Fruit fly (Drosophila melanogaster) whole organism, embryonic: ENCODE data around the gene BG642167.

Experiments
- Aef1 ChIP-seq: fragments of 200-800 bp; sonication (Bioruptor generic); IDR thresholded peaks from 3 replicates; pipeline ENCODE4 v1.3.6; 2022; ENCODE audit warnings: missing biosample characterization, missing genetic modification characterization
- CG11085 ChIP-seq: fragments of 200-800 bp; sonication (Bioruptor generic); IDR thresholded peaks from 2 replicates; pipeline ENCODE4 v1.3.6; 2022; ENCODE audit warnings: missing biosample characterization, missing genetic modification characterization
- CG11696 ChIP-seq: fragments of 200-800 bp; sonication (Bioruptor generic); IDR thresholded peaks from 2 replicates; pipeline ENCODE4 v1.3.6; 2022; ENCODE audit warnings: missing biosample characterization, missing genetic modification characterization
- CG14860 ChIP-seq: fragments of 200-800 bp; sonication (Bioruptor generic); IDR thresholded peaks from 3 replicates; pipeline ENCODE4 v1.3.6; 2022; ENCODE audit warnings: missing biosample characterization, missing genetic modification characterization; ENCODE audit not compliant: partially characterized antibody
- CG14965 ChIP-seq: fragments of 200-800 bp; sonication (Bioruptor generic); optimal IDR thresholded peaks from 2 replicates; lab custom pipeline; 2016; ENCODE audit warnings: missing biosample characterization, missing genetic modification characterization, borderline replicate concordance
- CG17912 ChIP-seq: fragments of 200-800 bp; sonication (Bioruptor generic); optimal IDR thresholded peaks from 2 replicates; lab custom pipeline; 2018; ENCODE audit warnings: missing biosample characterization, mild to moderate bottlenecking, missing genetic modification characterization
- CG18011 ChIP-seq: fragments of 200-800 bp; sonication (Bioruptor generic); optimal IDR thresholded peaks from 2 replicates; lab custom pipeline; 2017; ENCODE audit warnings: missing biosample characterization, missing genetic modification characterization, mild to moderate bottlenecking, moderate library complexity, missing genotype
- CG3163 ChIP-seq: fragments of 200-800 bp; sonication (Bioruptor generic); optimal IDR thresholded peaks from 3 replicates; lab custom pipeline; 2016; ENCODE audit warnings: missing biosample characterization, missing genetic modification characterization
- CG32532 ChIP-seq: fragments of 200-800 bp; sonication (Bioruptor generic); IDR thresholded peaks from 2 replicates; pipeline ENCODE4 v1.3.6; 2022; ENCODE audit warnings: missing biosample characterization, missing genetic modification characterization
- CG5180 ChIP-seq: fragments of 200-800 bp; sonication (Bioruptor generic); optimal IDR thresholded peaks from 3 replicates; lab custom pipeline; 2017; ENCODE audit warnings: missing biosample characterization, missing genetic modification characterization, mild to moderate bottlenecking, moderate library complexity, missing genetic modification reagents
- CG6175 ChIP-seq: fragments of 200-800 bp; sonication (Bioruptor generic); IDR thresholded peaks from 3 replicates; pipeline ENCODE4 v1.3.6; 2022; ENCODE audit warnings: missing biosample characterization, missing genetic modification characterization
- CG8359 ChIP-seq: fragments of 200-800 bp; sonication (Bioruptor generic); optimal IDR thresholded peaks from 2 replicates; lab custom pipeline; 2017; ENCODE audit warnings: missing biosample characterization, mild to moderate bottlenecking, missing genetic modification characterization, borderline replicate concordance
- CG8478 ChIP-seq: fragments of >200 bp; optimal IDR thresholded peaks from 2 replicates; lab custom pipeline; 2018
- CG9437 ChIP-seq: fragments of 200-800 bp; sonication (Bioruptor generic); optimal IDR thresholded peaks from 2 replicates; lab custom pipeline; 2018; ENCODE audit warnings: missing biosample characterization, mild to moderate bottlenecking, missing genetic modification characterization
- Deaf1 ChIP-seq: fragments of 200-800 bp; optimal IDR thresholded peaks from 3 replicates; lab custom pipeline; 2019; ENCODE audit warnings: missing biosample characterization, mild to moderate bottlenecking, missing genetic modification characterization, moderate library complexity
- Drgx ChIP-seq: fragments of 200-800 bp; sonication (Bioruptor generic); IDR thresholded peaks from 2 replicates; pipeline ENCODE4 v1.3.6; 2022; ENCODE audit warnings: missing biosample characterization, missing genetic modification characterization
- Ets65A ChIP-seq: fragments of 200-800 bp; sonication (Bioruptor generic); peaks from one replicate; lab custom pipeline; 2016; ENCODE audit warnings: missing biosample characterization, missing genetic modification characterization
- Gsc ChIP-seq: fragments of 200-800 bp; sonication (Bioruptor generic); IDR thresholded peaks from 2 replicates; pipeline ENCODE4 v1.3.6; 2022; ENCODE audit warnings: missing biosample characterization, missing genetic modification characterization
- Hsf ChIP-seq: fragments of 200-800 bp; sonication (Bioruptor generic); optimal IDR thresholded peaks from 3 replicates; lab custom pipeline; 2016; ENCODE audit warnings: missing biosample characterization, missing genetic modification characterization
- Mes4 ChIP-seq: fragments of 200-800 bp; sonication (Bioruptor generic); optimal IDR thresholded peaks from 2 replicates; lab custom pipeline; 2016; ENCODE audit warnings: missing biosample characterization, missing genetic modification characterization
- Six4 ChIP-seq: fragments of 200-800 bp; sonication (Bioruptor generic); optimal IDR thresholded peaks from 2 replicates; lab custom pipeline; 2016; ENCODE audit warnings: missing biosample characterization, missing genetic modification characterization
- Trl ChIP-seq, 3 experiments: fragments of >200 bp in 2 of 3; fragments of 200-800 bp in 1 of 3; sonication (Bioruptor generic) in 1 of 3; optimal IDR thresholded peaks; 2 replicates in 1 of 3; 3 replicates in 2 of 3; lab custom pipeline; 2016 to 2017; ENCODE audit warnings: missing biosample characterization in 1 of 3, missing genetic modification characterization in 1 of 3
- Vsx1 ChIP-seq: fragments of 200-800 bp; sonication (Bioruptor generic); optimal IDR thresholded peaks from 2 replicates; lab custom pipeline; 2017; ENCODE audit warnings: missing biosample characterization, mild to moderate bottlenecking, missing genetic modification characterization, missing genetic modification reagents
- YL-1 ChIP-seq: fragments of 200-800 bp; sonication (Bioruptor generic); optimal IDR thresholded peaks from 3 replicates; lab custom pipeline; 2017; ENCODE audit warnings: missing biosample characterization, mild to moderate bottlenecking, missing genetic modification characterization
- bab2 ChIP-seq: fragments of 200-800 bp; sonication (Bioruptor generic); optimal IDR thresholded peaks from 2 replicates; lab custom pipeline; 2016; ENCODE audit warnings: missing biosample characterization, missing genetic modification characterization
- btn ChIP-seq: fragments of 200-800 bp; sonication (Bioruptor generic); optimal IDR thresholded peaks from 2 replicates; lab custom pipeline; 2016; ENCODE audit warnings: missing biosample characterization, missing genetic modification characterization
- cas ChIP-seq: fragments of 200-800 bp; sonication (Bioruptor generic); IDR thresholded peaks from 2 replicates; pipeline ENCODE4 v1.3.6; 2022; ENCODE audit warnings: missing biosample characterization, missing genetic modification characterization
- chinmo ChIP-seq: fragments of 200-800 bp; sonication (Bioruptor generic); IDR thresholded peaks from 4 replicates; pipeline ENCODE4 v1.3.6; 2022; ENCODE audit warnings: missing biosample characterization, missing genetic modification characterization; ENCODE audit not compliant: partially characterized antibody
- crc ChIP-seq: fragments of 200-800 bp; sonication (Bioruptor generic); optimal IDR thresholded peaks from 2 replicates; lab custom pipeline; 2016; ENCODE audit warnings: missing biosample characterization, missing genetic modification characterization
- disco-r ChIP-seq: fragments of 200-800 bp; sonication (Bioruptor generic); optimal IDR thresholded peaks from 2 replicates; lab custom pipeline; 2016; ENCODE audit warnings: missing biosample characterization, missing genetic modification characterization
- fru ChIP-seq: fragments of >200 bp; optimal IDR thresholded peaks from 2 replicates; lab custom pipeline; 2017
- knrl ChIP-seq: fragments of 200-800 bp; sonication (Bioruptor generic); IDR thresholded peaks from 3 replicates; pipeline ENCODE4 v1.3.6; 2022; ENCODE audit warnings: missing biosample characterization, missing genetic modification characterization; ENCODE audit not compliant: partially characterized antibody
- lab ChIP-seq: fragments of 200-800 bp; sonication (Bioruptor generic); optimal IDR thresholded peaks from 3 replicates; lab custom pipeline; 2017; ENCODE audit warnings: missing biosample characterization, missing genetic modification characterization, mild to moderate bottlenecking, moderate library complexity, missing genetic modification reagents
- lbe ChIP-seq: fragments of 200-800 bp; sonication (Bioruptor generic); optimal IDR thresholded peaks from 2 replicates; lab custom pipeline; 2016; ENCODE audit warnings: missing biosample characterization, mild to moderate bottlenecking, missing genetic modification characterization
- mam ChIP-seq: fragments of 200-800 bp; sonication (Bioruptor generic); optimal IDR thresholded peaks from 3 replicates; lab custom pipeline; 2016; ENCODE audit warnings: missing biosample characterization, missing genetic modification characterization
- nom ChIP-seq: fragments of 200-800 bp; sonication (Bioruptor generic); optimal IDR thresholded peaks from 2 replicates; lab custom pipeline; 2017; ENCODE audit warnings: missing biosample characterization, missing genetic modification characterization, mild to moderate bottlenecking, moderate library complexity, missing genetic modification reagents
- onecut ChIP-seq: fragments of 200-800 bp; sonication (Bioruptor generic); IDR thresholded peaks from 2 replicates; pipeline ENCODE4 v1.3.6; 2022; ENCODE audit warnings: missing biosample characterization, missing genetic modification characterization
- org-1 ChIP-seq: fragments of 200-800 bp; sonication (Bioruptor generic); optimal IDR thresholded peaks from 2 replicates; lab custom pipeline; 2017; ENCODE audit warnings: missing biosample characterization, missing genetic modification characterization
- pita ChIP-seq: fragments of 200-800 bp; sonication (Bioruptor generic); optimal IDR thresholded peaks from 2 replicates; lab custom pipeline; 2017; ENCODE audit warnings: missing biosample characterization, mild to moderate bottlenecking, missing genetic modification characterization
- psq ChIP-seq: fragments of 200-800 bp; sonication (Bioruptor generic); optimal IDR thresholded peaks from 2 replicates; lab custom pipeline; 2017; ENCODE audit warnings: missing biosample characterization, missing genetic modification characterization
- slbo ChIP-seq: fragments of 200-800 bp; sonication (Bioruptor generic); IDR thresholded peaks from 2 replicates; pipeline ENCODE4 v1.3.6; 2022; ENCODE audit warnings: missing biosample characterization, missing genetic modification characterization
- trh ChIP-seq: fragments of 200-800 bp; sonication (Bioruptor generic); optimal IDR thresholded peaks from 2 replicates; lab custom pipeline; 2016; ENCODE audit warnings: missing biosample characterization, missing genetic modification characterization
- vfl ChIP-seq: fragments of 200-800 bp; sonication (Bioruptor generic); optimal IDR thresholded peaks from 2 replicates; lab custom pipeline; 2016; ENCODE audit warnings: missing biosample characterization, missing genetic modification characterization
- vvl ChIP-seq: fragments of 200-800 bp; sonication (Bioruptor generic); IDR thresholded peaks from 2 replicates; pipeline ENCODE4 v1.3.6; 2022; ENCODE audit warnings: missing biosample characterization, missing genetic modification characterization
- zen2 ChIP-seq: fragments of 200-800 bp; sonication (Bioruptor generic); IDR thresholded peaks from 3 replicates; pipeline ENCODE4 v1.3.6; 2022; ENCODE audit warnings: missing biosample characterization, missing genetic modification characterization; ENCODE audit not compliant: partially characterized antibody
- zfh1 ChIP-seq: fragments of 200-800 bp; sonication (Bioruptor generic); IDR thresholded peaks from 3 replicates; pipeline ENCODE4 v1.3.6; 2022; ENCODE audit warnings: missing biosample characterization, missing genetic modification characterization

BG642167 gene

dm6 chr3R:25806145-25806544, at the start of gene BG642167:
TSS of gene BG642167 (plus strand) at chr3R:25806445.
- no peak for TF ChIP-seq vfl (GFP tag; lab: Kevin White, UChicago)
- no peak for TF ChIP-seq onecut (GFP tag; lab: Robert Waterston, UW)
- TF ChIP-seq CG14860 (GFP tag; lab: Robert Waterston, UW), result no peak
- TF ChIP-seq crc (GFP tag; lab: Kevin White, UChicago), result no peak
- TF ChIP-seq CG9437 (GFP tag; lab: Kevin White, UChicago), result no peak
- no peak for TF ChIP-seq Aef1 (GFP tag; lab: Robert Waterston, UW)
- no peak for TF ChIP-seq Six4
- no peak for TF ChIP-seq vvl (GFP tag; lab: Robert Waterston, UW)
- TF ChIP-seq lab (GFP tag; lab: Kevin White, UChicago), result no peak
- TF ChIP-seq CG6175, result no peak
- TF ChIP-seq nom, result no peak
- no peak for TF ChIP-seq zen2
- TF ChIP-seq Gsc (GFP tag; lab: Robert Waterston, UW), result no peak
- no peak for TF ChIP-seq trh
- TF ChIP-seq psq (GFP tag; lab: Kevin White, UChicago), result no peak
- TF ChIP-seq mam (GFP tag; lab: Kevin White, UChicago), result no peak
- TF ChIP-seq CG14965 (GFP tag; lab: Kevin White, UChicago), result no peak
- no peak for TF ChIP-seq btn (GFP tag; lab: Kevin White, UChicago)
- TF ChIP-seq org-1, result no peak
- no peak for TF ChIP-seq YL-1 (GFP tag; lab: Kevin White, UChicago)

DNA sequence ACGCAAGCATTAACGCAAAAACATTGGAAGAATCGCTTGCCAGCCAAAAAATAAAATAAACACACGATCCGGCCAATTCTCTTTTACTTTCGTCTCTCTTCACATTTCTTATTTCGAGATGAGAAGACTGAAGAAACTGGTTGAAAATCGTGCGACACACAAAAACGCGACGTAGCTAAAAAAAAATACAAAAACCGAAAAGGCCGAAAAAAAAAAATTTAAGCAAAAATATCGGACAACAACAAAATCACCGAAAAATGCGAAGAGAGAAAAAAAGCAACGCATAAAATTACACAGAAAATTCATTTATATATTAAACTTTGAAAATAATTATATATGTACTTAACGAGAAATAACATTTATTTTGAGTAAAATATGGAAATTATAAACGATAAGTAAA, 46.8 kb upstream of the BG642167 start:
- TF ChIP-seq CG3163 (peak; percentile 53), pita (GFP tag; lab: Kevin White, UChicago) (no peak)

dm6 chr3R:25760190-25760589, 46.1 kb upstream of the BG642167 start:
- TF ChIP-seq Hsf (no peak), Deaf1 (peak; percentile 1), Trl (optimal IDR thresholded peaks at IDR 0.05; lab: Kevin White, UChicago) (peak; percentile 21 to 64), Trl (GFP tag; optimal IDR thresholded peaks at IDR 0.05; lab: Kevin White, UChicago) (no peak), CG18011 (GFP tag; lab: Kevin White, UChicago) (no peak), Ets65A (GFP tag; lab: Kevin White, UChicago) (peak; percentile 52), CG32532 (0 out of 2 replicates have a peak, but pooled peaks have one; percentile 22), lbe (peak; percentile 10), chinmo (GFP tag; lab: Robert Waterston, UW) (0 out of 4 replicates have a peak, but pooled peaks have one; percentile 56), CG3163 (peak; percentile 78), Drgx (GFP tag; lab: Robert Waterston, UW) (peak; percentile 50)

dm6 chr3R:25762005-25762764, 44.1 kb upstream of the BG642167 start:
- TF ChIP-seq CG8359 (peak; percentile 93), Ets65A (GFP tag; lab: Kevin White, UChicago) (no peak)

DNA sequence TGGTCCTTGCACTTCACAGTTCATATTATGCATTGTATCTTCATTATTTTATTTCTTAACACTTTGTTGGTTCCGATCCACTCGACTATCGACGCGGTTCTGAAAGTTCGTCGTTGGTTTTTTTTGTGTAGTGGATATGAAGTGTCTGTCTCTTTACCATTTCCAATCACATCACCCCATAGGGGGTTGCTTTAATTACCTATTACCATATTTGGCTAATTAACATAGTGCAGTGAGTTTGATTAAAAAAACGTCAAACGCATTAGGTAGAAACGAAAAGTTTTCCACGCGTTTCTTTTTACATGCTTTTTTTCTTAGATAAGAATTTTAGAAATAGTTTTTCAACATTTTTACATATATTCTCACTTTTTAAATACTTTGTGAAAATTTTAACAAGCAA, 43.2 kb upstream of the BG642167 start, which contains the start of gene LpR1:
TSS of gene LpR1 (minus strand) at position 101 of the 400 bp plus-strand sequence.
- no peak for TF ChIP-seq CG11696 (GFP tag; lab: Robert Waterston, UW)
- TF ChIP-seq Vsx1 (GFP tag; lab: Kevin White, UChicago), result no peak
- no peak for TF ChIP-seq disco-r
- TF ChIP-seq chinmo (GFP tag; lab: Robert Waterston, UW), result no peak
- TF ChIP-seq CG8478, result no peak
- no peak for TF ChIP-seq cas (GFP tag; lab: Robert Waterston, UW)
- TF ChIP-seq knrl (GFP tag; lab: Robert Waterston, UW), result no peak
- TF ChIP-seq zfh1 (GFP tag; lab: Robert Waterston, UW), result no peak
- TF ChIP-seq slbo (GFP tag; lab: Robert Waterston, UW), result no peak
- no peak for TF ChIP-seq CG11085 (GFP tag; lab: Robert Waterston, UW)
- no peak for TF ChIP-seq Hsf
- TF ChIP-seq fru (lab: Kevin White, UChicago), result no peak
- TF ChIP-seq Mes4 (GFP tag; lab: Kevin White, UChicago), result no peak
- no peak for TF ChIP-seq CG17912 (GFP tag; lab: Kevin White, UChicago)
- no peak for TF ChIP-seq CG5180 (GFP tag; lab: Kevin White, UChicago)
- TF ChIP-seq bab2 (GFP tag; lab: Kevin White, UChicago), result no peak
- TF ChIP-seq, all 482 proteins: peak for 0
